Worm (Caenorhabditis elegans) whole organism, late embryonic: ENCODE results near the gene arp-6.

Source experiments
- fkh-10 ChIP-seq: fragments of 150-350 bp; optimal IDR thresholded peaks from 2 replicates; lab custom pipeline; 2014; ENCODE audit warnings: missing biosample characterization, missing genetic modification reagents, missing genetic modification characterization
- mec-3 ChIP-seq: sonication (generic microtip); optimal IDR thresholded peaks from 2 replicates; lab custom pipeline; 2016; ENCODE audit warnings: borderline replicate concordance, missing genetic modification characterization, missing compliant biosample characterization
- nfya-1 ChIP-seq: sonication (generic microtip); optimal IDR thresholded peaks from 2 replicates; lab custom pipeline; 2017; ENCODE audit warnings: missing genetic modification characterization, mild to moderate bottlenecking, missing compliant biosample characterization, antibody characterized with exemption, moderate library complexity
- pag-3 ChIP-seq: sonication (generic microtip); optimal IDR thresholded peaks from 2 replicates; lab custom pipeline; 2016; ENCODE audit warnings: missing compliant biosample characterization, missing genetic modification characterization, borderline replicate concordance
- pax-1 ChIP-seq: fragments of 150-350 bp; optimal IDR thresholded peaks from 2 replicates; lab custom pipeline; 2014; ENCODE audit warnings: missing biosample characterization, missing genetic modification characterization
- unc-86 ChIP-seq: sonication (generic microtip); optimal IDR thresholded peaks from 2 replicates; lab custom pipeline; 2016; ENCODE audit warnings: missing genetic modification characterization, missing compliant biosample characterization

- no peak for TF ChIP-seq pag-3 (tag; lab: Kevin White, UChicago)
- TF ChIP-seq fkh-10 (GFP tag; lab: Kevin White, UChicago), result no peak
- TF ChIP-seq mec-3 (tag; lab: Kevin White, UChicago), result no peak
- no peak for TF ChIP-seq pax-1 (tag; lab: Kevin White, UChicago)
- TF ChIP-seq nfya-1, result no peak
- TF ChIP-seq unc-86 (tag; lab: Kevin White, UChicago), result no peak
Measured at ce11 chrII:8059532-8059931, 22.4 kb upstream of the arp-6 start.
